Worm (Caenorhabditis elegans) whole organism, L4 larva: Measurements from ENCODE around the gene nep-3.

ENCODE experiments used
- F26F4.8 ChIP-seq: fragments of 200-800 bp; sonication (Bioruptor generic); conservative IDR thresholded peaks from 2 replicates; pipeline ENCODE4 v1.3.6; 2022; ENCODE audit warnings: missing genetic modification characterization, missing compliant biosample characterization
- F37D6.2 ChIP-seq: sonication (generic microtip); optimal IDR thresholded peaks from 2 replicates; lab custom pipeline; 2016; ENCODE audit warnings: mild to moderate bottlenecking, missing genetic modification characterization, missing compliant biosample characterization
- R02D3.7 ChIP-seq: fragments of 150-350 bp; sonication (generic microtip); optimal IDR thresholded peaks from 3 replicates; lab custom pipeline; 2014; ENCODE audit warnings: missing biosample characterization, missing genetic modification characterization
- T20F7.1 ChIP-seq: fragments of 200-800 bp; sonication (Bioruptor generic); optimal IDR thresholded peaks from 2 replicates; lab custom pipeline; 2018; ENCODE audit warnings: mild to moderate bottlenecking, missing genetic modification characterization, missing compliant biosample characterization
- T26A8.4 ChIP-seq: fragments of 200-800 bp; sonication (Bioruptor generic); IDR thresholded peaks from 2 replicates; pipeline ENCODE4 v1.3.6; 2022; ENCODE audit warnings: missing genetic modification characterization, missing compliant biosample characterization
- Y105C5A.15 ChIP-seq: fragments of 200-800 bp; sonication (Bioruptor generic); IDR thresholded peaks from 2 replicates; pipeline ENCODE4 v1.3.6; 2022; ENCODE audit warnings: missing genetic modification characterization, missing compliant biosample characterization
- ZK546.5 ChIP-seq, 2 experiments: sonication (generic microtip); optimal IDR thresholded peaks; 2 replicates each; lab custom pipeline; 2017; ENCODE audit warnings: missing biosample characterization in 2 of 2, missing genetic modification characterization in 2 of 2
- aha-1 ChIP-seq: fragments of 150-350 bp; peaks from one replicate; lab custom pipeline; 2014; ENCODE audit warnings: missing biosample characterization, missing genetic modification characterization
- aly-2 ChIP-seq: sonication (generic microtip); optimal IDR thresholded peaks from 2 replicates; lab custom pipeline; 2018; ENCODE audit warnings: missing biosample characterization, missing genetic modification characterization
- attf-4 ChIP-seq: sonication (generic microtip); optimal IDR thresholded peaks from 3 replicates; lab custom pipeline; 2017; ENCODE audit warnings: missing biosample characterization, missing genetic modification characterization
- ceh-32 ChIP-seq: sonication (generic microtip); optimal IDR thresholded peaks from 2 replicates; lab custom pipeline; 2016; ENCODE audit warnings: mild to moderate bottlenecking, missing genetic modification characterization, missing compliant biosample characterization; ENCODE audit not compliant: poor library complexity
- ceh-44 ChIP-seq: fragments of 200-800 bp; sonication (Bioruptor generic); IDR thresholded peaks from 2 replicates; pipeline ENCODE4 v1.3.6; 2022; ENCODE audit warnings: missing genetic modification reagents, missing genetic modification characterization, missing compliant biosample characterization
- ceh-62 ChIP-seq: sonication (generic microtip); optimal IDR thresholded peaks from 2 replicates; lab custom pipeline; 2017; ENCODE audit warnings: missing biosample characterization, missing genetic modification characterization
- ces-1 ChIP-seq: fragments of 150-350 bp; sonication (generic microtip); optimal IDR thresholded peaks from 4 replicates; lab custom pipeline; 2014; ENCODE audit warnings: missing biosample characterization, missing genetic modification reagents, missing genetic modification characterization
- ctbp-1 ChIP-seq: fragments of 200-800 bp; sonication (Bioruptor generic); IDR thresholded peaks from 2 replicates; pipeline ENCODE4 v1.3.6; 2022; ENCODE audit warnings: missing genetic modification reagents, missing genetic modification characterization, missing compliant biosample characterization
- dmd-6 ChIP-seq: fragments of 200-800 bp; sonication (Bioruptor generic); IDR thresholded peaks from 2 replicates; pipeline ENCODE4 v1.3.6; 2022; ENCODE audit warnings: missing genetic modification reagents, missing genetic modification characterization, missing compliant biosample characterization
- dpl-1 ChIP-seq: fragments of 150-350 bp; optimal IDR thresholded peaks from 2 replicates; lab custom pipeline; 2014; ENCODE audit warnings: missing biosample characterization, missing genetic modification reagents, missing genetic modification characterization
- dve-1 ChIP-seq: sonication (generic microtip); optimal IDR thresholded peaks from 2 replicates; lab custom pipeline; 2017; ENCODE audit warnings: antibody characterized with exemption, mild to moderate bottlenecking, missing genetic modification characterization, missing compliant biosample characterization; ENCODE audit not compliant: insufficient read depth
- egl-27 ChIP-seq: sonication (generic microtip); optimal IDR thresholded peaks from 3 replicates; lab custom pipeline; 2017; ENCODE audit warnings: missing biosample characterization, missing genetic modification reagents, missing genetic modification characterization
- fos-1 ChIP-seq: fragments of 150-350 bp; optimal IDR thresholded peaks from 2 replicates; lab custom pipeline; 2014; ENCODE audit warnings: missing biosample characterization, missing genetic modification characterization
- gei-8 ChIP-seq: fragments of 200-800 bp; sonication (Bioruptor generic); optimal IDR thresholded peaks from 2 replicates; lab custom pipeline; 2018; ENCODE audit warnings: mild to moderate bottlenecking, missing genetic modification characterization, missing compliant biosample characterization
- hif-1 ChIP-seq, 2 experiments: sonication (generic microtip); optimal IDR thresholded peaks; 2 replicates each; lab custom pipeline; 2016 to 2017; ENCODE audit warnings: missing compliant biosample characterization in 2 of 2, missing genetic modification characterization in 2 of 2, missing genetic modification reagents in 2 of 2, missing genotype in 2 of 2, mild to moderate bottlenecking in 1 of 2
- hlh-11 ChIP-seq: fragments of 200-800 bp; sonication (Bioruptor generic); optimal IDR thresholded peaks from 2 replicates; lab custom pipeline; 2018; ENCODE audit warnings: mild to moderate bottlenecking, missing genetic modification characterization, missing compliant biosample characterization
- lin-1 ChIP-seq: fragments of 200-800 bp; sonication (Bioruptor generic); IDR thresholded peaks from 2 replicates; pipeline ENCODE4 v1.3.6; 2022; ENCODE audit warnings: missing genetic modification reagents, missing genetic modification characterization, missing compliant biosample characterization
- lin-13 ChIP-seq: fragments of 150-350 bp; optimal IDR thresholded peaks from 2 replicates; lab custom pipeline; 2014; ENCODE audit warnings: missing biosample characterization, missing genetic modification reagents, missing genetic modification characterization
- lin-15B ChIP-seq: fragments of 150-350 bp; sonication (generic microtip); optimal IDR thresholded peaks from 3 replicates; lab custom pipeline; 2014; ENCODE audit warnings: missing biosample characterization, missing genetic modification characterization
- lin-39 ChIP-seq: fragments of 150-350 bp; optimal IDR thresholded peaks from 2 replicates; lab custom pipeline; 2014; ENCODE audit warnings: missing biosample characterization, missing genetic modification reagents, missing genetic modification characterization
- lsy-2 ChIP-seq, 2 experiments: fragments of 150-350 bp in 1 of 2; sonication (generic microtip) in 1 of 2; optimal IDR thresholded peaks; 2 replicates each; lab custom pipeline; 2014 to 2017; ENCODE audit warnings: missing biosample characterization in 2 of 2, missing genetic modification characterization in 2 of 2
- mdl-1 ChIP-seq, 2 experiments: fragments of 150-350 bp in 1 of 2; sonication (generic microtip) in 1 of 2; optimal IDR thresholded peaks; 2 replicates each; lab custom pipeline; 2014 to 2017; ENCODE audit warnings: missing biosample characterization in 2 of 2, missing genetic modification characterization in 2 of 2
- mep-1 ChIP-seq: fragments of 150-350 bp; sonication (generic microtip); optimal IDR thresholded peaks from 3 replicates; lab custom pipeline; 2014; ENCODE audit warnings: missing biosample characterization, missing genetic modification characterization
- mes-2 ChIP-seq: sonication (generic microtip); optimal IDR thresholded peaks from 2 replicates; lab custom pipeline; 2016; ENCODE audit warnings: missing genotype, mild to moderate bottlenecking, missing genetic modification characterization, missing compliant biosample characterization; ENCODE audit not compliant: poor library complexity, severe bottlenecking
- nhr-11 ChIP-seq: fragments of 150-350 bp; optimal IDR thresholded peaks from 2 replicates; lab custom pipeline; 2014; ENCODE audit warnings: missing biosample characterization, missing genetic modification characterization
- nhr-111 ChIP-seq: fragments of 200-800 bp; sonication (Bioruptor generic); optimal IDR thresholded peaks from 2 replicates; lab custom pipeline; 2018; ENCODE audit warnings: mild to moderate bottlenecking, missing genetic modification characterization, missing compliant biosample characterization
- nhr-237 ChIP-seq: sonication (generic microtip); optimal IDR thresholded peaks from 2 replicates; lab custom pipeline; 2017; ENCODE audit warnings: missing biosample characterization, missing genetic modification characterization
- nhr-28 ChIP-seq: fragments of 150-350 bp; optimal IDR thresholded peaks from 2 replicates; lab custom pipeline; 2014; ENCODE audit warnings: missing biosample characterization, missing genetic modification characterization
- nhr-42 ChIP-seq: fragments of 200-800 bp; sonication (Bioruptor generic); IDR thresholded peaks from 2 replicates; pipeline ENCODE4 v1.3.6; 2022; ENCODE audit warnings: missing genetic modification characterization, missing compliant biosample characterization
- nhr-48 ChIP-seq: sonication (generic microtip); optimal IDR thresholded peaks from 2 replicates; lab custom pipeline; 2016; ENCODE audit warnings: mild to moderate bottlenecking, missing genetic modification characterization, missing compliant biosample characterization
- nhr-6 ChIP-seq: fragments of 150-350 bp; optimal IDR thresholded peaks from 2 replicates; lab custom pipeline; 2014; ENCODE audit warnings: missing biosample characterization, missing genetic modification characterization
- pha-4 ChIP-seq, 2 experiments: fragments of 150-350 bp in 1 of 2; fragments of 200-800 bp in 1 of 2; sonication (Bioruptor generic) in 1 of 2; IDR thresholded peaks in 1 of 2; optimal IDR thresholded peaks in 1 of 2; 2 replicates each; pipeline versions ENCODE4 v1.3.6 to Lab custom; 2014 to 2022; ENCODE audit warnings: missing genetic modification characterization in 2 of 2, missing genetic modification reagents in 2 of 2, missing biosample characterization in 1 of 2, missing compliant biosample characterization in 1 of 2
- pqm-1 ChIP-seq: sonication (generic microtip); optimal IDR thresholded peaks from 2 replicates; lab custom pipeline; 2017; ENCODE audit warnings: missing biosample characterization, missing genetic modification characterization
- snpc-1.2 ChIP-seq: fragments of 200-800 bp; sonication (Bioruptor generic); IDR thresholded peaks from 2 replicates; pipeline ENCODE4 v1.3.6; 2022; ENCODE audit warnings: missing genetic modification reagents, missing genetic modification characterization, missing compliant biosample characterization
- snpc-4 ChIP-seq: fragments of 150-350 bp; optimal IDR thresholded peaks from 2 replicates; lab custom pipeline; 2014; ENCODE audit warnings: missing biosample characterization, missing genetic modification characterization
- spr-1 ChIP-seq: sonication (generic microtip); optimal IDR thresholded peaks from 2 replicates; lab custom pipeline; 2016; ENCODE audit warnings: mild to moderate bottlenecking, missing genetic modification characterization, missing compliant biosample characterization
- spr-3 ChIP-seq: fragments of 200-800 bp; sonication (Bioruptor generic); optimal IDR thresholded peaks from 2 replicates; lab custom pipeline; 2018; ENCODE audit warnings: mild to moderate bottlenecking, missing genetic modification characterization, missing compliant biosample characterization
- tra-1 ChIP-seq: fragments of 200-800 bp; sonication (Bioruptor generic); IDR thresholded peaks from 2 replicates; pipeline ENCODE4 v1.3.6; 2022; ENCODE audit warnings: missing genetic modification reagents, missing genetic modification characterization, missing compliant biosample characterization
- unc-130 ChIP-seq: sonication (generic microtip); optimal IDR thresholded peaks from 2 replicates; lab custom pipeline; 2016; ENCODE audit warnings: missing genetic modification reagents, missing genetic modification characterization, missing compliant biosample characterization
- unc-39 ChIP-seq: sonication (generic microtip); optimal IDR thresholded peaks from 2 replicates; lab custom pipeline; 2017; ENCODE audit warnings: missing biosample characterization, missing genetic modification characterization
- unc-62 ChIP-seq, 3 experiments: fragments of 150-350 bp in 1 of 3; sonication (generic microtip); optimal IDR thresholded peaks in 2 of 3; peaks in 1 of 3; 1 replicate in 1 of 3; 2 replicates in 2 of 3; lab custom pipeline; 2014 to 2017; ENCODE audit warnings: missing biosample characterization in 3 of 3, missing genetic modification characterization in 3 of 3, missing genetic modification reagents in 3 of 3, missing genotype in 1 of 3
- zfp-2 ChIP-seq: sonication (generic microtip); optimal IDR thresholded peaks from 2 replicates; lab custom pipeline; 2016; ENCODE audit warnings: mild to moderate bottlenecking, missing genetic modification characterization, missing compliant biosample characterization
- ztf-7 ChIP-seq: fragments of 150-350 bp; optimal IDR thresholded peaks from 2 replicates; lab custom pipeline; 2014; ENCODE audit warnings: missing biosample characterization, missing genetic modification characterization

nep-3 gene

DNA sequence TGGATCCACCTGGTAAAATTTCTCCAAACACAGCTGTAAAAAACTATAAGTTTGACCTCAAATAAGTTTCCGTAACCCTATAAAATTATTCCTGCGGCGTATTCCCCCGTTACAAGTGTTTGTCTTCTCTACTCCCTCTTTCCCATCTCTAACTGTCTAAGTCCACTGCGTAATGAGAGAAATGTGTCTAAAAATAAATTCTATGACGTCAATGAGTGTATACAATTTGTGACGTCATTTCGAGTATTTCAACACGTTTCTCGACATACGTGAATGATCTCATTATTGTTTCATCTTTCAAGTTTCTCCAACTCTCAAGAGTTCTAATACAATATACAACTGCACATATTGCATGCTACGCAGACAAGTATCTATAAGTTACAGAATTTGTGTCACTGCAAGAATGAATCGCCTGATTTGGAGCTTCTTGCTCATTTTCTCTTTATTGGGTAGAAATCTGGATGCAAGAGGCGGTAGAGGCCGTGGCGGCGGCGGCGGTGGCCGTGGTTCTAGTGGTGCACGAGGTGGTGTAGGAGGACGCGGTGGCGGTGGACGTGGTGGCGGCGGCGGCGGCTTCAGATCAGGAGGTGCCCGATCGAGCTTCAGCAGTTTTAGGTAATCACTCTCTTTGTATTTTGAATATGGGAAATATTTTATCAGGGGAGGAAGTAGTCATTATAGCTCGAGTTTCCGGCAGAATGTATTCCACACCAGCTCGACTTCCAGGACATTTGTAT is 20.9 kb upstream of the nep-3 start, which contains the start of gene F53C3.6:
F53C3.6 (plus strand) TSS at position 385 of the 737 bp plus-strand sequence.
- TF ChIP-seq egl-27 (tag; lab: Kevin White, UChicago) (no peak), dpl-1 (GFP tag; lab: Kevin White, UChicago) (peak; percentile 21), ceh-44 (GFP tag; lab: Robert Waterston, UW) (no peak), ztf-7 (no peak), ceh-32 (no peak), nhr-11 (tag; lab: Kevin White, UChicago) (peak; percentile 28), Y105C5A.15 (GFP tag; lab: Robert Waterston, UW) (no peak), mep-1 (no peak), ces-1 (GFP tag; lab: Kevin White, UChicago) (no peak), hlh-11 (tag; lab: Kevin White, UChicago) (peak; percentile 70), mdl-1 (tag; optimal IDR thresholded peaks at IDR 0.05; lab: Kevin White, UChicago) (peak; percentile 6 to 77), nhr-237 (tag; lab: Kevin White, UChicago) (no peak), tra-1 (no peak), ceh-62 (tag; lab: Kevin White, UChicago) (no peak), nhr-111 (GFP tag; lab: Kevin White, UChicago) (no peak), lin-13 (peak; percentile 39), zfp-2 (tag; lab: Kevin White, UChicago) (no peak), ZK546.5 (tag; optimal IDR thresholded peaks at IDR 0.05; lab: Kevin White, UChicago) (no peak), lin-1 (GFP tag; lab: Robert Waterston, UW) (no peak), pha-4 (GFP tag; IDR thresholded peaks at IDR 0.05; lab: Robert Waterston, UW) (no peak), pha-4 (tag; optimal IDR thresholded peaks at IDR 0.05; lab: Kevin White, UChicago) (no peak), nhr-28 (tag; lab: Kevin White, UChicago) (peak; percentile 54), F26F4.8 (no peak), nhr-42 (GFP tag; lab: Robert Waterston, UW) (no peak), unc-62 (GFP tag; optimal IDR thresholded peaks at IDR 0.05 in 1 of 2; lab: Kevin White, UChicago) (peak in 1 of 2 experiments; percentile 78), unc-62 (tag; optimal IDR thresholded peaks at IDR 0.05; lab: Kevin White, UChicago) (no peak), hif-1 (tag; optimal IDR thresholded peaks at IDR 0.05; lab: Kevin White, UChicago) (peak in 1 of 2 experiments; percentile 24), nhr-48 (tag; lab: Kevin White, UChicago) (peak; percentile 54), F37D6.2 (tag; lab: Kevin White, UChicago) (peak; percentile 33), unc-39 (no peak), spr-3 (no peak), ctbp-1 (no peak), gei-8 (GFP tag; lab: Kevin White, UChicago) (no peak), spr-1 (tag; lab: Kevin White, UChicago) (no peak), fos-1 (no peak), aly-2 (tag; lab: Kevin White, UChicago) (no peak), snpc-4 (tag; lab: Kevin White, UChicago) (no peak), attf-4 (tag; lab: Kevin White, UChicago) (no peak), aha-1 (tag; lab: Kevin White, UChicago) (peak; percentile 98), T26A8.4 (GFP tag; lab: Robert Waterston, UW) (no peak), mes-2 (peak; percentile 38), nhr-6 (tag; lab: Kevin White, UChicago) (peak; percentile 18), lsy-2 (tag; optimal IDR thresholded peaks at IDR 0.05; lab: Kevin White, UChicago) (peak in 1 of 2 experiments; percentile 76), T20F7.1 (GFP tag; lab: Kevin White, UChicago) (no peak), snpc-1.2 (GFP tag; lab: Robert Waterston, UW) (no peak), dve-1 (no peak), lin-15B (no peak), R02D3.7 (tag; lab: Kevin White, UChicago) (no peak), pqm-1 (tag; lab: Kevin White, UChicago) (no peak), dmd-6 (peak; percentile 60), unc-130 (GFP tag; lab: Kevin White, UChicago) (no peak), lin-39 (tag; lab: Kevin White, UChicago) (no peak)
